Worm (Caenorhabditis elegans): ENCODE measurements around the gene Y39E4B.13.
A peak's percentile ranks its signal among the peaks of the same experiment; 100 is the strongest.

Y39E4B.13 gene

DNA sequence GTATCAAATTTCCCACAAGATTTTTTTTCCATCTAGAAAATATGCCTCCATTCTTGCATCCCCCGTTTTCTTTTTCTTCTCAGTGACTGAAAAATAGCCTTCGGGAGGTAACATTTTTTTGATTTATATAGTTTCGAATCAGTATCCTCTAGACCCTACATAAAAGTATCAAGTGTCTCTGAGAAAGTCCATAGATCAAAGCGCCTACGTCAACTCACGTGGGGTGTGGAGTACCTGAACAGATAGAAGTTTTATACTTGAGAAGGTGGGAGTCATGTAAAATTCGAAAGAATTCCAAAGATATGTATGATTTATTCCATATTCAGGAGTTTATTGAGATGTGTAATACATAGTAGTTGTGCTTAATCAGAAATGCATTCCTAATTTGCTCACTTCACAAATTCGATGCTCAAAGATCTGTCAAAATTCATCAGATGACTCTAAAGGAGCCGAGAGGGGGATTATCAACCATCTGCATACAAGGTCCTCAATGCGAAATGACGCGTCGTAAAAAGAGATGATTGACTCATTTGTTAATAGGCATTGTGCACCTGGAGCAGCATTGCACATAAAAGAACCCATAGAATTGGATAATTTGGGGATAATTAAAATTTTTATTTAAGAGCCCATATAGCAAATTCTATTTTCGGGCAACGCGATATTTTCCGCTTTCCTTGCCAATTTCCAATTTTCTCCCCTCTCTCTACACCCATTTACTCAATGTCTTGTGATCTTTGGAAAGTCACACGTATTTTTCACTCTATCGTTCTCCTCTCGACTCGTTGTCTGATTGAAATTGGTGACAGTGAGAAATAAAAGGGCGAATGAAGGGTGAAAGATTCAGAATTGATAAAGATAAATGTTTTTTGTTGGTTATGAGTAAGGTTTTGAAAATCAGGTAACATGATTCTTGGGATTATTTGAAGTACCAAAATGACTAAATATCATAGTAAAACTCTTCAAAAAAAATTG, 26.4 kb upstream of the Y39E4B.13 start:
- peak; percentile 42 for TF ChIP-seq blmp-1 (tag; optimal IDR thresholded peaks at IDR 0.05)
- TF ChIP-seq nhr-28 (tag; optimal IDR thresholded peaks at IDR 0.05), result no peak
- peak; percentile 19 for TF ChIP-seq swsn-7 (tag; optimal IDR thresholded peaks at IDR 0.05)
- peak; percentile 27 for TF ChIP-seq fkh-8 (tag; optimal IDR thresholded peaks at IDR 0.05)
- TF ChIP-seq hlh-4 (tag; optimal IDR thresholded peaks at IDR 0.05), result no peak
- peak; percentile 46 for TF ChIP-seq lir-3 (tag; optimal IDR thresholded peaks at IDR 0.05; ENCODE audit: poor library complexity)
- peak; percentile 86 for TF ChIP-seq dsc-1 (tag; optimal IDR thresholded peaks at IDR 0.05)
- no peak for TF ChIP-seq ceh-88 (GFP tag; IDR thresholded peaks at IDR 0.05)
- TF ChIP-seq elt-3 (tag; optimal IDR thresholded peaks at IDR 0.05), result peak in 2 of 6 experiments; percentile 11 to 13
- peak; percentile 17 for TF ChIP-seq pax-3 (tag; optimal IDR thresholded peaks at IDR 0.05)
- no peak for TF ChIP-seq zag-1 (tag; optimal IDR thresholded peaks at IDR 0.05)
- no peak for TF ChIP-seq hlh-17 (GFP tag; optimal IDR thresholded peaks at IDR 0.05; ENCODE audit: borderline replicate concordance)
- TF ChIP-seq ama-1 (optimal IDR thresholded peaks at IDR 0.05), result no peak
- TF ChIP-seq ztf-4 (tag; optimal IDR thresholded peaks at IDR 0.05), result no peak
- TF ChIP-seq F16B12.6 (tag; optimal IDR thresholded peaks at IDR 0.05), result no peak
- peak; percentile 71 for TF ChIP-seq snu-23 (GFP tag; optimal IDR thresholded peaks at IDR 0.05)
- peak; percentile 87 for TF ChIP-seq nhr-85 (tag)
- TF ChIP-seq lin-14 (GFP tag; optimal IDR thresholded peaks at IDR 0.05), result peak; percentile 82
- TF ChIP-seq nhr-76 (tag; optimal IDR thresholded peaks at IDR 0.05), result no peak
- TF ChIP-seq skn-1 (tag; optimal IDR thresholded peaks at IDR 0.05), result no peak
- no peak for TF ChIP-seq lin-13 (GFP tag; optimal IDR thresholded peaks at IDR 0.05)
- peak; percentile 7 to 69 for TF ChIP-seq lin-35 (GFP tag; optimal IDR thresholded peaks at IDR 0.05)
- TF ChIP-seq nhr-71 (tag; optimal IDR thresholded peaks at IDR 0.05), result peak; percentile 66
- TF ChIP-seq C16A3.4 (tag; optimal IDR thresholded peaks at IDR 0.05), result peak; percentile 63
- TF ChIP-seq egl-13 (tag; optimal IDR thresholded peaks at IDR 0.05), result no peak
- peak in 1 of 2 experiments; percentile 44 for TF ChIP-seq ztf-11 (tag; optimal IDR thresholded peaks at IDR 0.05)
- TF ChIP-seq aha-1 (tag; optimal IDR thresholded peaks at IDR 0.05), result no peak
- TF ChIP-seq mdl-1 (tag; optimal IDR thresholded peaks at IDR 0.05), result peak in 1 of 2 experiments; percentile 61
- no peak for TF ChIP-seq lin-39 (tag; optimal IDR thresholded peaks at IDR 0.05)
- TF ChIP-seq unc-98 (GFP tag; IDR thresholded peaks at IDR 0.05), result no peak
- peak; percentile 71 for TF ChIP-seq sox-4 (tag; optimal IDR thresholded peaks at IDR 0.05)
- TF ChIP-seq vab-15 (tag; optimal IDR thresholded peaks at IDR 0.05), result peak; percentile 54
- TF ChIP-seq nhr-237 (tag; optimal IDR thresholded peaks at IDR 0.05), result no peak
- TF ChIP-seq ces-1 (GFP tag; optimal IDR thresholded peaks at IDR 0.05), result no peak
- TF ChIP-seq unc-62 (GFP tag; optimal IDR thresholded peaks at IDR 0.05), result no peak
- TF ChIP-seq jun-1 (tag; optimal IDR thresholded peaks at IDR 0.05), result no peak
- no peak for TF ChIP-seq alr-1 (tag; optimal IDR thresholded peaks at IDR 0.05; ENCODE audit: borderline replicate concordance)
- peak; percentile 25 for TF ChIP-seq rnt-1 (tag; optimal IDR thresholded peaks at IDR 0.05)
- no peak for TF ChIP-seq ceh-8 (GFP tag; optimal IDR thresholded peaks at IDR 0.05)
- TF ChIP-seq nhr-19 (GFP tag; conservative IDR thresholded peaks at IDR 0.05), result peak; percentile 50
- TF ChIP-seq ceh-82 (tag; optimal IDR thresholded peaks at IDR 0.05), result peak in 1 of 3 experiments; percentile 13
- TF ChIP-seq egl-27 (tag; optimal IDR thresholded peaks at IDR 0.05), result no peak
- no peak for TF ChIP-seq sup-37 (GFP tag; optimal IDR thresholded peaks at IDR 0.05)
- TF ChIP-seq fkh-4 (tag; optimal IDR thresholded peaks at IDR 0.05; ENCODE audit: borderline replicate concordance), result no peak
- peak in 2 of 3 experiments; percentile 0 to 12 for TF ChIP-seq dpl-1 (GFP tag; optimal IDR thresholded peaks at IDR 0.05)
- no peak for TF ChIP-seq nhr-77 (tag; optimal IDR thresholded peaks at IDR 0.05)
- peak; percentile 22 for TF ChIP-seq nhr-90 (tag; optimal IDR thresholded peaks at IDR 0.05; ENCODE audit: poor library complexity)
- TF ChIP-seq nhr-84 (tag; optimal IDR thresholded peaks at IDR 0.05), result no peak
- no peak for TF ChIP-seq ets-5 (GFP tag; IDR thresholded peaks at IDR 0.05)
- TF ChIP-seq lsy-2 (tag; optimal IDR thresholded peaks at IDR 0.05), result peak; percentile 22 to 54

Data from whole organism, L1 larva.